Fruit fly (Drosophila melanogaster): ENCODE data around the gene CG33772.

dm6 chr3L:22648372-22648771, 4.0 kb downstream of the CG33772 start, which contains the start of gene CG33770:
- no peak for TF ChIP-seq CG6792 (GFP tag; optimal IDR thresholded peaks at IDR 0.05)
- no peak for TF ChIP-seq Blimp-1 (GFP tag; optimal IDR thresholded peaks at IDR 0.05)
- TF ChIP-seq CG4318 (GFP tag; optimal IDR thresholded peaks at IDR 0.05), result no peak
- no peak for TF ChIP-seq Met (GFP tag; optimal IDR thresholded peaks at IDR 0.05)
- TF ChIP-seq CG6854 (GFP tag; optimal IDR thresholded peaks at IDR 0.05), result no peak
- TF ChIP-seq acj6 (GFP tag; optimal IDR thresholded peaks at IDR 0.05), result no peak
- TF ChIP-seq CG6276 (GFP tag; optimal IDR thresholded peaks at IDR 0.05), result no peak

Measured in whole organism, prepupa.